Fruit fly (Drosophila melanogaster): Measurements from ENCODE around the gene C3G.

Gene C3G

dm6 chrX:6777394-6777793 lies 26.0 kb downstream of the C3G start (continued):
- peak; percentile 85 for TF ChIP-seq CG8632 (GFP tag; optimal IDR thresholded peaks at IDR 0.05)
- TF ChIP-seq Smox (GFP tag; optimal IDR thresholded peaks at IDR 0.05), result peak; percentile 89
- TF ChIP-seq OdsH (GFP tag; optimal IDR thresholded peaks at IDR 0.05), result peak; percentile 88
- TF ChIP-seq Met (GFP tag; optimal IDR thresholded peaks at IDR 0.05), result peak; percentile 91
- peak; percentile 87 for TF ChIP-seq CG11762 (GFP tag; optimal IDR thresholded peaks at IDR 0.05; ENCODE audit: insufficient read depth)
- peak; percentile 63 for TF ChIP-seq CG16779 (tag; optimal IDR thresholded peaks at IDR 0.05)
- TF ChIP-seq CG4318 (GFP tag; optimal IDR thresholded peaks at IDR 0.05), result peak; percentile 72
- TF ChIP-seq achi (GFP tag; optimal IDR thresholded peaks at IDR 0.05), result peak; percentile 88
- TF ChIP-seq Ets21C (GFP tag; optimal IDR thresholded peaks at IDR 0.05), result peak; percentile 86
- peak; percentile 89 for TF ChIP-seq CG6792 (GFP tag; optimal IDR thresholded peaks at IDR 0.05)
- peak; percentile 58 for TF ChIP-seq Blimp-1 (GFP tag; optimal IDR thresholded peaks at IDR 0.05)
- peak; percentile 85 for TF ChIP-seq spab (GFP tag; optimal IDR thresholded peaks at IDR 0.05)
- TF ChIP-seq acj6 (GFP tag; optimal IDR thresholded peaks at IDR 0.05), result peak; percentile 87
- TF ChIP-seq fd59A (GFP tag; optimal IDR thresholded peaks at IDR 0.05), result peak; percentile 90

- TF ChIP-seq Ets21C (GFP tag; optimal IDR thresholded peaks at IDR 0.05) (no peak), Eip78C (GFP tag) (no peak), fd85E (GFP tag; optimal IDR thresholded peaks at IDR 0.05) (no peak), Hr38 (GFP tag; optimal IDR thresholded peaks at IDR 0.05) (no peak), spab (GFP tag; optimal IDR thresholded peaks at IDR 0.05) (no peak), CG3919 (GFP tag; optimal IDR thresholded peaks at IDR 0.05) (no peak)
Observed at dm6 chrX:6776934-6777333, 26.5 kb downstream of the C3G start.

dm6 chrX:6776274-6776673 lies 27.1 kb downstream of the C3G start:
- TF ChIP-seq lz (GFP tag; optimal IDR thresholded peaks at IDR 0.05) (no peak), svp (GFP tag) (peak; percentile 92)

- TF ChIP-seq salr (GFP tag; optimal IDR thresholded peaks at IDR 0.05), result no peak
- no peak for TF ChIP-seq acj6 (GFP tag; optimal IDR thresholded peaks at IDR 0.05)
- TF ChIP-seq dsx (GFP tag; optimal IDR thresholded peaks at IDR 0.05; ENCODE audit: poor library complexity, severe bottlenecking), result peak; percentile 7
- TF ChIP-seq Met (GFP tag; optimal IDR thresholded peaks at IDR 0.05), result no peak
- TF ChIP-seq pdm3 (GFP tag; optimal IDR thresholded peaks at IDR 0.05), result no peak
- TF ChIP-seq fkh (GFP tag; optimal IDR thresholded peaks at IDR 0.05), result no peak
- TF ChIP-seq vri (GFP tag; optimal IDR thresholded peaks at IDR 0.05), result no peak
- TF ChIP-seq CG7368 (GFP tag; optimal IDR thresholded peaks at IDR 0.05), result no peak
- no peak for TF ChIP-seq CG15336 (GFP tag; IDR thresholded peaks at IDR 0.05)
- peak in 1 of 2 experiments; percentile 21 for TF ChIP-seq ss (GFP tag; optimal IDR thresholded peaks at IDR 0.05)
- no peak for TF ChIP-seq CG8319 (GFP tag; optimal IDR thresholded peaks at IDR 0.05)
- peak; percentile 21 for TF ChIP-seq CG6808 (GFP tag; optimal IDR thresholded peaks at IDR 0.05)
- TF ChIP-seq esn (GFP tag; optimal IDR thresholded peaks at IDR 0.05), result peak; percentile 6
- TF ChIP-seq CG3032 (tag; optimal IDR thresholded peaks at IDR 0.05), result peak; percentile 25
- TF ChIP-seq CG16779 (tag; optimal IDR thresholded peaks at IDR 0.05), result no peak
- no peak for TF ChIP-seq Ets21C (GFP tag; optimal IDR thresholded peaks at IDR 0.05)
- peak; percentile 31 for TF ChIP-seq CG3919 (GFP tag; optimal IDR thresholded peaks at IDR 0.05)
- TF ChIP-seq CG11902 (GFP tag; optimal IDR thresholded peaks at IDR 0.05), result no peak
- TF ChIP-seq CG8632 (GFP tag; optimal IDR thresholded peaks at IDR 0.05), result no peak
- no peak for TF ChIP-seq CG34406 (GFP tag; optimal IDR thresholded peaks at IDR 0.05)
- no peak for TF ChIP-seq Blimp-1 (GFP tag; optimal IDR thresholded peaks at IDR 0.05)
- peak; percentile 3 for TF ChIP-seq topi (GFP tag; optimal IDR thresholded peaks at IDR 0.05)
- no peak for TF ChIP-seq cyc (GFP tag; optimal IDR thresholded peaks at IDR 0.05)
- peak; percentile 1 for TF ChIP-seq achi (GFP tag; optimal IDR thresholded peaks at IDR 0.05)
- no peak for TF ChIP-seq fd59A (GFP tag; optimal IDR thresholded peaks at IDR 0.05)
- peak; percentile 16 for TF ChIP-seq spab (GFP tag; optimal IDR thresholded peaks at IDR 0.05)
- TF ChIP-seq Sox15 (GFP tag; optimal IDR thresholded peaks at IDR 0.05), result no peak
- no peak for TF ChIP-seq Hr4 (GFP tag; optimal IDR thresholded peaks at IDR 0.05)
- no peak for TF ChIP-seq CG11294 (GFP tag; IDR thresholded peaks at IDR 0.05)
- peak; percentile 70 for TF ChIP-seq svp (GFP tag)
- TF ChIP-seq Ets96B (tag; optimal IDR thresholded peaks at IDR 0.05), result peak; percentile 23
- no peak for TF ChIP-seq Sox14 (GFP tag; optimal IDR thresholded peaks at IDR 0.05)
- TF ChIP-seq CG10631 (GFP tag; optimal IDR thresholded peaks at IDR 0.05), result no peak
- no peak for TF ChIP-seq OdsH (GFP tag; optimal IDR thresholded peaks at IDR 0.05)
- TF ChIP-seq Sox102F (GFP tag; optimal IDR thresholded peaks at IDR 0.05), result peak; percentile 2
- TF ChIP-seq Hr38 (GFP tag; optimal IDR thresholded peaks at IDR 0.05), result no peak
- no peak for TF ChIP-seq CG10669 (GFP tag; optimal IDR thresholded peaks at IDR 0.05)
- TF ChIP-seq lz (GFP tag; optimal IDR thresholded peaks at IDR 0.05), result no peak
- no peak for TF ChIP-seq Smox (GFP tag; optimal IDR thresholded peaks at IDR 0.05)
Observed at dm6 chrX:6775622-6776021, 27.8 kb downstream of the C3G start.

Measured in whole organism, prepupa.